Fruit fly (Drosophila melanogaster) whole organism: ENCODE data around the gene olf413.

Experiments used
- pan ChIP-seq: fragments of >200 bp; optimal IDR thresholded peaks from 2 replicates; lab custom pipeline; 2017
- psq ChIP-seq: fragments of >200 bp; optimal IDR thresholded peaks from 2 replicates; lab custom pipeline; 2017
- usp ChIP-seq: fragments of >200 bp; optimal IDR thresholded peaks from 2 replicates; lab custom pipeline; 2017; ENCODE audit warnings: missing biosample characterization, missing genetic modification characterization, mixed read lengths

DNA sequence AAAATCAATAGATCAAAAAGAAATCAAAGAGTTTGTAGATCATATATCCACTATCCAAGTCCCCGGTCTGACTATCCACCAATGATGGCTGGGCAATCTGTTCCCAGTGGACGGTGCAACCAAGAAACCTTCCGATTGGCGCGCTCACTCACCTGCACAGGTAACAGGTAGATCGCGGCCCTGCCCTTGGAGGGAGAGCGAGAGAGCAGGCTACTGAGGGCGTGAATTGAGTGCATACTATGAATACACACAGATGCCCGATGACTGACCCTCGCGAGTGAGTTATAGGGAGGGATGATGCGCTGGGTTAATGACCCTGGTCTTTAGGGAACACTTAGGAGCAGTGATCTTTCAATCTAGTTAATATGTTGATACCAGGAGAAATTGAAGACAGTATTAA lies 3.2 kb upstream of the olf413 start:
- TF ChIP-seq usp (GFP tag; lab: Kevin White, UChicago) (no peak), psq (lab: Kevin White, UChicago) (no peak), pan (lab: Kevin White, UChicago) (no peak)
